Fruit fly (Drosophila melanogaster): ENCODE data around the gene CG4650.

CG4650 gene

DNA sequence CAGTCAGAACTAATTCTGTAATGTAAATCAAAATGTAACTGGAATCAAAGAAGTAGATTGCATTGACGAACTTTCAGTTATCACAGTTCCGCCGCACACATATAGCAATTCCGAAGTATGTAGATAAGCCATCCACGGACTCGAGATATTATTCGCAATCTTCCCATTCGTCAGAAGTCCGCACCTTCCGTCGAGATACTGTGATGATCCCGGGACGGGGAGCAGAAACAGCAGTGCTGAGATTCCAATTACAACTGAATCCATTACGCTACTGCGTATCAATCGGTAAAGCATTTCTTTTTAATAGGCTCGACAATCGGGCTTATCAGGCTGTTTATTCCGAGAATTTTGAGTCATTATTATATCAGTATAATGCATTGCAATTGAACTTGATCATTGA lies at the start of gene CG4650:
TSS of gene CG4650 (minus strand) at position 269 of the 400 bp plus-strand sequence.
- TF ChIP-seq CG15710 (tag; optimal IDR thresholded peaks at IDR 0.05) (no peak), CG4496 (GFP tag; IDR thresholded peaks at IDR 0.05) (no peak), CG12605 (GFP tag; IDR thresholded peaks at IDR 0.05) (no peak)

dm6 chr2L:14810461-14810860 lies 35.7 kb upstream of the CG4650 start, which contains the start of gene CG33309:
Gene CG33309, plus strand, starts transcription at chr2L:14810761.
- TF ChIP-seq EcR (GFP tag; optimal IDR thresholded peaks at IDR 0.05) (no peak), CG34367 (tag; optimal IDR thresholded peaks at IDR 0.05) (no peak), CG13204 (GFP tag; optimal IDR thresholded peaks at IDR 0.05) (no peak), D1 (tag; optimal IDR thresholded peaks at IDR 0.05) (no peak), CG8159 (tag; optimal IDR thresholded peaks at IDR 0.05) (no peak), CG17806 (tag; optimal IDR thresholded peaks at IDR 0.05) (no peak), Pif1A (GFP tag; optimal IDR thresholded peaks at IDR 0.05) (no peak), CG32121 (GFP tag; IDR thresholded peaks at IDR 0.05) (no peak), fd96Ca (GFP tag; IDR thresholded peaks at IDR 0.05) (no peak), CG10348 (GFP tag; IDR thresholded peaks at IDR 0.05) (no peak), gl (tag; optimal IDR thresholded peaks at IDR 0.05) (no peak), Snoo (tag; optimal IDR thresholded peaks at IDR 0.05) (no peak), rn (GFP tag; IDR thresholded peaks at IDR 0.05) (no peak), CG12605 (GFP tag; IDR thresholded peaks at IDR 0.05) (no peak), Ets98B (GFP tag; IDR thresholded peaks at IDR 0.05) (no peak), Pif1B (GFP tag; optimal IDR thresholded peaks at IDR 0.05) (no peak), CG4496 (GFP tag; IDR thresholded peaks at IDR 0.05) (no peak), CG8301 (tag; optimal IDR thresholded peaks at IDR 0.05) (no peak), CG15710 (tag; optimal IDR thresholded peaks at IDR 0.05) (no peak), CG9948 (tag; optimal IDR thresholded peaks at IDR 0.05) (no peak)

- TF ChIP-seq fd96Ca (GFP tag; IDR thresholded peaks at IDR 0.05) (no peak), CG15710 (tag; optimal IDR thresholded peaks at IDR 0.05) (no peak), CG34367 (tag; optimal IDR thresholded peaks at IDR 0.05) (no peak), CG32121 (GFP tag; IDR thresholded peaks at IDR 0.05) (no peak), CG13204 (GFP tag; optimal IDR thresholded peaks at IDR 0.05) (no peak), Ets98B (GFP tag; IDR thresholded peaks at IDR 0.05) (no peak), CG14655 (GFP tag; optimal IDR thresholded peaks at IDR 0.05) (no peak), CG17806 (tag; optimal IDR thresholded peaks at IDR 0.05) (no peak), CG12605 (GFP tag; IDR thresholded peaks at IDR 0.05) (no peak), rn (GFP tag; IDR thresholded peaks at IDR 0.05) (no peak), Snoo (tag; optimal IDR thresholded peaks at IDR 0.05) (no peak), Pif1B (GFP tag; optimal IDR thresholded peaks at IDR 0.05) (no peak), CG10348 (GFP tag; IDR thresholded peaks at IDR 0.05) (no peak), CG4496 (GFP tag; IDR thresholded peaks at IDR 0.05) (no peak), gl (tag; optimal IDR thresholded peaks at IDR 0.05) (no peak)
Measured at dm6 chr2L:14802034-14802433, 27.3 kb upstream of the CG4650 start, which contains the start of gene CG33308. Gene CG33308, plus strand, starts transcription at chr2L:14802334.

DNA sequence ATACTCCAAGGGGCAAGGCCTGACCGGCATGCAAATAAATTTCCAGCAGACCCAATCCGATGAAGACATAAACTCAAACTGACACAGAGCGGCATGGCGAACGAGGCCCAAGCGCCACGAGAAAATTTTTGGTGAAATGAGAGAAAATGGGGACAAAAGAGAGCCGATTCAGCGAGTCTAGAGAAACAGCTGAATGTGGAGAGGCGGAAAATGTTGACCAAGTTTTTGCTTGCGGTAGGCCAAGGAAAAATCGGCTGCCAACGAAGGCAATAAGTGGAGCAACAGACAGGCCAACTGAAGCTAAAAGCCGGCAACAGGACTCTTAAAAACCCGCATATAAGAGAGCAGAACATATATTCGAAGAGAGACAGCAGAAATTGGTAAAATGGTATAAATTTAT lies 22.8 kb upstream of the CG4650 start:
- TF ChIP-seq D1 (tag; optimal IDR thresholded peaks at IDR 0.05) (no peak), EcR (GFP tag; optimal IDR thresholded peaks at IDR 0.05) (no peak), CG9948 (tag; optimal IDR thresholded peaks at IDR 0.05) (no peak), Snoo (tag; optimal IDR thresholded peaks at IDR 0.05) (no peak), CG13204 (GFP tag; optimal IDR thresholded peaks at IDR 0.05) (no peak), Ets98B (GFP tag; IDR thresholded peaks at IDR 0.05) (no peak), CG34367 (tag; optimal IDR thresholded peaks at IDR 0.05) (no peak)

dm6 chr2L:14796542-14796941 lies 21.8 kb upstream of the CG4650 start, which contains the start of gene CG18420:
Gene CG18420, minus strand, starts transcription at chr2L:14796642.
- TF ChIP-seq CG12605 (GFP tag; IDR thresholded peaks at IDR 0.05) (no peak), CG32121 (GFP tag; IDR thresholded peaks at IDR 0.05) (no peak), D1 (tag; optimal IDR thresholded peaks at IDR 0.05) (no peak)

dm6 chr2L:14784498-14784897 lies 9.7 kb upstream of the CG4650 start, which contains the start of gene CG18636:
Gene CG18636, minus strand, starts transcription at chr2L:14784598.
- TF ChIP-seq Snoo (tag; optimal IDR thresholded peaks at IDR 0.05) (no peak), EcR (GFP tag; optimal IDR thresholded peaks at IDR 0.05) (no peak), CG32121 (GFP tag; IDR thresholded peaks at IDR 0.05) (no peak), CG8301 (tag; optimal IDR thresholded peaks at IDR 0.05) (no peak), CG13204 (GFP tag; optimal IDR thresholded peaks at IDR 0.05) (no peak), CG12605 (GFP tag; IDR thresholded peaks at IDR 0.05) (no peak), Ets98B (GFP tag; IDR thresholded peaks at IDR 0.05) (no peak)

DNA sequence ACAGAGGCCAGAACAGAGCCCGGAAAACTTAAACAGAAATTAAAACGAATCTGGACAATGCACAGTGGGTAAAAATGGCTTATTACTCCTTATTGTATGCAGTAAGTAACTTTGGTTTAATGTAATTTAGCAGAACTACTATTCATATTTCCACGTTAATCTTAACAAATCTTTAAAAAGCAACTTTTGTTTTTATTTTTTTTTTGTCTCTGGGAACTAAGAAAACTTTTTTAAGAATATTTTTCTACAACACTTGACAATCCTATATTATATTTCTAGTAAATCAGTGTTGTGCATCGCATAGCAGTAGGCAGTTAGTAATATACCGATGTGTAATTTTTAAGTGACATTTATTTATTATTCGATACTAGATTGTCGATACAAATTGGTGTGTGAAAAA lies 9.2 kb downstream of the CG4650 start, which contains the start of gene CG4701:
TSS of gene CG4701 (plus strand) at position 301 of the 400 bp plus-strand sequence.
- TF ChIP-seq gl (tag; optimal IDR thresholded peaks at IDR 0.05) (no peak), CG12605 (GFP tag; IDR thresholded peaks at IDR 0.05) (no peak), CG34367 (tag; optimal IDR thresholded peaks at IDR 0.05) (no peak), Snoo (tag; optimal IDR thresholded peaks at IDR 0.05) (no peak), D1 (tag; optimal IDR thresholded peaks at IDR 0.05) (no peak), Pif1B (GFP tag; optimal IDR thresholded peaks at IDR 0.05) (no peak)

Data from whole organism, pupa.